Fruit fly (Drosophila melanogaster) whole organism, pupa: ENCODE measurements around the gene CG7079.

ENCODE experiments used
- CG10348 ChIP-seq: fragments of 200-800 bp; sonication (Bioruptor generic); IDR thresholded peaks from 2 replicates; pipeline ENCODE4 v1.3.6; 2022; ENCODE audit warnings: missing biosample characterization, missing genetic modification characterization
- CG12605 ChIP-seq: fragments of 200-800 bp; sonication (Bioruptor generic); IDR thresholded peaks from 2 replicates; pipeline ENCODE4 v1.3.6; 2022; ENCODE audit warnings: missing biosample characterization, missing genetic modification characterization
- CG13204 ChIP-seq: fragments of 200-800 bp; sonication (Bioruptor generic); optimal IDR thresholded peaks from 2 replicates; lab custom pipeline; 2018; ENCODE audit warnings: missing biosample characterization, mild to moderate bottlenecking, missing genetic modification characterization, moderate library complexity
- CG14655 ChIP-seq: fragments of 200-800 bp; sonication (Bioruptor generic); optimal IDR thresholded peaks from 3 replicates; lab custom pipeline; 2017; ENCODE audit warnings: mild to moderate bottlenecking, missing biosample characterization, missing genetic modification reagents, missing genetic modification characterization
- CG15710 ChIP-seq: fragments of 200-800 bp; sonication (Bioruptor generic); optimal IDR thresholded peaks from 2 replicates; lab custom pipeline; 2018; ENCODE audit warnings: missing biosample characterization, mild to moderate bottlenecking, missing genetic modification characterization, moderate library complexity
- CG17806 ChIP-seq: fragments of 200-800 bp; sonication (Bioruptor generic); optimal IDR thresholded peaks from 2 replicates; lab custom pipeline; 2018; ENCODE audit warnings: missing biosample characterization, mild to moderate bottlenecking, missing genetic modification characterization, moderate library complexity
- CG32121 ChIP-seq: fragments of 200-800 bp; sonication (Bioruptor generic); IDR thresholded peaks from 2 replicates; pipeline ENCODE4 v1.3.6; 2022; ENCODE audit warnings: missing biosample characterization, missing genetic modification characterization
- CG34367 ChIP-seq: fragments of 200-800 bp; sonication (Bioruptor generic); optimal IDR thresholded peaks from 2 replicates; lab custom pipeline; 2018; ENCODE audit warnings: missing biosample characterization, mild to moderate bottlenecking, missing genetic modification characterization
- CG4496 ChIP-seq: fragments of 200-800 bp; sonication (Bioruptor generic); IDR thresholded peaks from 3 replicates; pipeline ENCODE4 v1.3.6; 2022; ENCODE audit warnings: missing biosample characterization, missing genetic modification characterization
- CG8159 ChIP-seq: fragments of 200-800 bp; sonication (Bioruptor generic); optimal IDR thresholded peaks from 3 replicates; lab custom pipeline; 2018; ENCODE audit warnings: missing biosample characterization, mild to moderate bottlenecking, missing genetic modification characterization, moderate library complexity
- CG8301 ChIP-seq: fragments of 200-800 bp; sonication (Bioruptor generic); optimal IDR thresholded peaks from 2 replicates; lab custom pipeline; 2018; ENCODE audit warnings: missing biosample characterization, mild to moderate bottlenecking, missing genetic modification characterization
- CG9948 ChIP-seq: fragments of 200-800 bp; sonication (Bioruptor generic); optimal IDR thresholded peaks from 2 replicates; lab custom pipeline; 2018; ENCODE audit warnings: missing biosample characterization, mild to moderate bottlenecking, missing genetic modification characterization, moderate library complexity
- D1 ChIP-seq: fragments of 200-800 bp; sonication (Bioruptor generic); optimal IDR thresholded peaks from 2 replicates; lab custom pipeline; 2018; ENCODE audit warnings: missing biosample characterization, mild to moderate bottlenecking, missing genetic modification characterization, moderate library complexity
- EcR ChIP-seq: fragments of 200-800 bp; sonication (Bioruptor generic); optimal IDR thresholded peaks from 3 replicates; lab custom pipeline; 2019; ENCODE audit warnings: missing biosample characterization, missing genetic modification characterization, mild to moderate bottlenecking, moderate library complexity, missing genetic modification reagents
- Ets98B ChIP-seq: fragments of 200-800 bp; sonication (Bioruptor generic); IDR thresholded peaks from 2 replicates; pipeline ENCODE4 v1.3.6; 2022; ENCODE audit warnings: missing biosample characterization, missing genetic modification characterization
- Pif1A ChIP-seq: fragments of 200-800 bp; sonication (Bioruptor generic); optimal IDR thresholded peaks from 3 replicates; lab custom pipeline; 2016; ENCODE audit warnings: missing biosample characterization, missing genetic modification characterization
- Pif1B ChIP-seq: fragments of 200-800 bp; sonication (Bioruptor generic); optimal IDR thresholded peaks from 3 replicates; lab custom pipeline; 2016; ENCODE audit warnings: missing biosample characterization, missing genetic modification characterization
- Snoo ChIP-seq: fragments of 200-800 bp; sonication (Bioruptor generic); optimal IDR thresholded peaks from 3 replicates; lab custom pipeline; 2017; ENCODE audit warnings: missing biosample characterization, mild to moderate bottlenecking, missing genetic modification characterization, inconsistent platforms
- fd96Ca ChIP-seq: fragments of 200-800 bp; sonication (Bioruptor generic); IDR thresholded peaks from 3 replicates; pipeline ENCODE4 v1.3.6; 2022; ENCODE audit warnings: missing biosample characterization, missing genetic modification characterization
- gl ChIP-seq: fragments of 200-800 bp; sonication (Bioruptor generic); optimal IDR thresholded peaks from 2 replicates; lab custom pipeline; 2018; ENCODE audit warnings: missing biosample characterization, mild to moderate bottlenecking, missing genetic modification characterization
- rn ChIP-seq: fragments of 200-800 bp; sonication (Bioruptor generic); IDR thresholded peaks from 2 replicates; pipeline ENCODE4 v1.3.6; 2022; ENCODE audit warnings: missing biosample characterization, missing genetic modification characterization

Gene CG7079

dm6 chr3R:21043549-21044118 is 5.0 kb downstream of the CG7079 start, which contains the start of gene CG12278:
CG12278 (plus strand) TSS chr3R:21044068.
- peak; percentile 100 for TF ChIP-seq CG12605 (GFP tag; lab: Robert Waterston, UW)
- no peak for TF ChIP-seq gl (tag; lab: Kevin White, UChicago)

- TF ChIP-seq CG17806 (tag; lab: Kevin White, UChicago) = no peak
- no peak for TF ChIP-seq CG4496 (GFP tag; lab: Robert Waterston, UW)
- no peak for TF ChIP-seq CG8159 (tag; lab: Kevin White, UChicago)
- TF ChIP-seq Pif1B (GFP tag; lab: Kevin White, UChicago) = no peak
- no peak for TF ChIP-seq EcR (GFP tag; lab: Kevin White, UChicago)
- no peak for TF ChIP-seq CG15710 (tag; lab: Kevin White, UChicago)
- TF ChIP-seq Ets98B (GFP tag; lab: Robert Waterston, UW) = no peak
- no peak for TF ChIP-seq CG10348
- TF ChIP-seq Snoo = no peak
- no peak for TF ChIP-seq CG34367 (tag; lab: Kevin White, UChicago)
- TF ChIP-seq CG8301 = no peak
- TF ChIP-seq D1 (tag; lab: Kevin White, UChicago) = no peak
- TF ChIP-seq fd96Ca (GFP tag; lab: Robert Waterston, UW) = no peak
- no peak for TF ChIP-seq CG32121 (GFP tag; lab: Robert Waterston, UW)
- no peak for TF ChIP-seq CG14655 (GFP tag; lab: Kevin White, UChicago)
Measured at dm6 chr3R:21042399-21042798, 6.2 kb downstream of the CG7079 start, which contains the start of gene Dhc93AB. Dhc93AB (minus strand) TSS chr3R:21042499.

DNA sequence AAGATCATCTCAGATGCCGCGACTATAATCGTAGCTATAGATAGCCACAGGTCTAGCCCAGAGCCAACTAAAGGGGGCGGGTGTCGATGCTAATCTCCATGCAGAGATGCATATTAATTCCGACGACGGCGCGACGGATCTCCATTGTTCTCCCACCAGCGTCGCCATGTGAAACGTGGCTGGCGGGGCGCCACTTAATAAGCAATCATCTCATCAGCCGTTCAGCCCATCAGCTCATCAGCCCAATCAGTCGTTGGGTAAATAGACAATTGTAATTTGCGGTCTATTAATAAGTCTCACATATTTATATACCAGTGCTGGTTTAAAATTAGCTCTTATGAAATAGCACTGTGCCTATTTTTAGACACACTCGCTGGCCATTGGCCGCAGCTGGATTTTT is 23.1 kb downstream of the CG7079 start:
- TF ChIP-seq EcR (GFP tag; lab: Kevin White, UChicago) (no peak), CG12605 (GFP tag; lab: Robert Waterston, UW) (no peak), D1 (tag; lab: Kevin White, UChicago) (no peak), gl (tag; lab: Kevin White, UChicago) (no peak), Snoo (no peak)

dm6 chr3R:21023902-21024541 is 24.6 kb downstream of the CG7079 start, which contains the start of gene peg:
peg (minus strand) TSS chr3R:21024163.
- TF ChIP-seq CG14655 (GFP tag; lab: Kevin White, UChicago) (peak; percentile 31), Ets98B (GFP tag; lab: Robert Waterston, UW) (peak; percentile 23; the same call in 1 of the 2 replicates), CG32121 (GFP tag; lab: Robert Waterston, UW) (peak; percentile 24; the same call in 1 of the 2 replicates), EcR (GFP tag; lab: Kevin White, UChicago) (no peak), CG12605 (GFP tag; lab: Robert Waterston, UW) (peak; percentile 74), CG15710 (tag; lab: Kevin White, UChicago) (peak; percentile 29), fd96Ca (GFP tag; lab: Robert Waterston, UW) (peak; percentile 62; the same call in 1 of the 3 replicates), Snoo (no peak), CG34367 (tag; lab: Kevin White, UChicago) (no peak), CG9948 (tag; lab: Kevin White, UChicago) (no peak), gl (tag; lab: Kevin White, UChicago) (no peak), rn (GFP tag; lab: Robert Waterston, UW) (no peak), CG17806 (tag; lab: Kevin White, UChicago) (no peak), Pif1B (GFP tag; lab: Kevin White, UChicago) (peak; percentile 59), CG13204 (no peak), CG8159 (tag; lab: Kevin White, UChicago) (peak; percentile 23), D1 (tag; lab: Kevin White, UChicago) (no peak), CG4496 (GFP tag; lab: Robert Waterston, UW) (peak; percentile 73; the same call in 2 of the 3 replicates), CG10348 (no peak), CG8301 (no peak), Pif1A (GFP tag; lab: Kevin White, UChicago) (peak; percentile 49)

- TF ChIP-seq CG12605 (GFP tag; lab: Robert Waterston, UW) (no peak), CG32121 (GFP tag; lab: Robert Waterston, UW) (no peak), CG13204 (no peak)
Measured at dm6 chr3R:21022769-21023517, 25.7 kb downstream of the CG7079 start.

DNA sequence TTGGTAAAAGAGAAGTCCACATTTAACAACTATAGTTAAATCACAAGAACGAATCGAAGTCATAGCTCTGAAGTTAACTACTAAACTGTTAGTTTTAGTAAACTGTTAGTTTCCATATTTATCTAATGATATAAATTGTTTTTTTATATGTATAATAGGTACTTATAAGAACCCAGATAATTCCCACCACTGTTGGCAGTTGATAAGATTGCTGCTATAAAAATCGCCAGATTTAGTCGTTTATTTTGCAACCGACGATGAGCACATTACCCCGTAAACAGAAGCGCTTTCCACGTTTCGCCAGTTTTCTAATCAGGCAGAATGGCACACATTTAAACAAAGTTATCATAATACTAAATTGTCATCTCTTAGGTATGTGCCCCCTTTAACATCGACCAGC is 29.6 kb downstream of the CG7079 start:
- TF ChIP-seq CG4496 (GFP tag; lab: Robert Waterston, UW) (no peak), CG8159 (tag; lab: Kevin White, UChicago) (no peak), EcR (GFP tag; lab: Kevin White, UChicago) (no peak), CG10348 (no peak), CG34367 (tag; lab: Kevin White, UChicago) (no peak), D1 (tag; lab: Kevin White, UChicago) (no peak), Pif1A (GFP tag; lab: Kevin White, UChicago) (no peak), CG13204 (no peak), Snoo (no peak), CG15710 (tag; lab: Kevin White, UChicago) (no peak), CG8301 (no peak), Ets98B (GFP tag; lab: Robert Waterston, UW) (no peak), CG32121 (GFP tag; lab: Robert Waterston, UW) (no peak), Pif1B (GFP tag; lab: Kevin White, UChicago) (no peak), rn (GFP tag; lab: Robert Waterston, UW) (no peak), fd96Ca (GFP tag; lab: Robert Waterston, UW) (no peak), gl (tag; lab: Kevin White, UChicago) (no peak), CG17806 (tag; lab: Kevin White, UChicago) (no peak), CG14655 (GFP tag; lab: Kevin White, UChicago) (no peak), CG12605 (GFP tag; lab: Robert Waterston, UW) (no peak)
